Worm (Caenorhabditis elegans): ENCODE data around the gene str-231.

DNA sequence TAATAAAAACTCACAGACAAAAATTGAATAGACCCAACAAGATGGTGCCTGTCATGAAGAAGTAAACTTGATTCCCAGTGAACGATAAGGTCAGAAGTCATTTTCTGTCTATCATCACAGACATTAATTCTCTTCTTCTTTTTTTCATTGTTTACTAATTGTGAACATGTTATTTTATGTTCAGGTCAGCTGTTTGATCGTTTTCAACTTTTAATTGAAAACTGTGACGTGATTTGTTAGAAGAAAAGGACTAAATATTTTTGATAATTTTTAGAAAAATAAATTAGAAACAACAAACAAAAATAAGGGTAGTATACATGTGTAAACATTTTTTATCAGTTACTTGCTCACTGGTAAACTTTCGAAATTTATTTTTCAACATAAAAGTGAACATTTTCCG is 37.8 kb downstream of the str-231 start, which contains the start of gene F36G9.7:
- TF ChIP-seq lin-11 (tag; optimal IDR thresholded peaks at IDR 0.05) (no peak), lsy-2 (tag; optimal IDR thresholded peaks at IDR 0.05) (no peak), ztf-1 (GFP tag; conservative IDR thresholded peaks at IDR 0.05) (no peak), nhr-6 (tag; optimal IDR thresholded peaks at IDR 0.05) (no peak), skn-1 (tag; optimal IDR thresholded peaks at IDR 0.05) (no peak), ama-1 (optimal IDR thresholded peaks at IDR 0.05) (no peak), ZK546.5 (tag; optimal IDR thresholded peaks at IDR 0.05) (no peak), ztf-11 (tag; optimal IDR thresholded peaks at IDR 0.05) (no peak), nhr-12 (tag; optimal IDR thresholded peaks at IDR 0.05) (no peak), unc-62 (GFP tag; optimal IDR thresholded peaks at IDR 0.05) (no peak)

Data from whole organism, L2 larva.